Worm (Caenorhabditis elegans): ENCODE measurements around the gene Y45G5AM.4.
A peak's percentile ranks its signal among the peaks of the same experiment; 100 is the strongest.

Gene Y45G5AM.4

DNA sequence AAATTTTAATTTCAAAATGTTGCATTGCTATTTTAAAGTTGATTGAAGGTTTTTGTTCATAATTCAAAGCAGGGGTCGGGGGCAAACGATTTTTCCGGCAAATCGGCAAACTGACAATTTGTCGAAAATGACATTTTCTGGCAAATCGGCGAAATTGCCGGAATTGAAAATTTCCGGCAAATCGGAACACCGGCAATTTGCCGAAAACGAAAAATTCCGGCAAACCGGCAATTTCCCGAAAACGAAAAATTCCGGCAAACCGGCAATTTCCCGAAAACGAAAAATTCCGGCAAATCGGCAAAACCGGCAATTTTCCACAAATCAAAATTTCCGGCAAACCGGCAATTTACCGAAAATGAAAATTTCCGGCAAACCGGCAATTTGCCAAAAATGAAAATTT lies 27.2 kb downstream of the Y45G5AM.4 start:
- TF ChIP-seq tbx-2 (tag; optimal IDR thresholded peaks at IDR 0.05) (no peak), nhr-12 (tag; optimal IDR thresholded peaks at IDR 0.05) (no peak), fos-1 (tag; optimal IDR thresholded peaks at IDR 0.05) (no peak), nhr-77 (tag; optimal IDR thresholded peaks at IDR 0.05) (no peak), mdl-1 (tag; optimal IDR thresholded peaks at IDR 0.05) (no peak), ztf-4 (tag; optimal IDR thresholded peaks at IDR 0.05) (no peak), lin-39 (tag; optimal IDR thresholded peaks at IDR 0.05) (no peak), ceh-82 (tag; optimal IDR thresholded peaks at IDR 0.05) (no peak), pha-4 (tag; optimal IDR thresholded peaks at IDR 0.05) (no peak), elt-3 (tag; optimal IDR thresholded peaks at IDR 0.05) (no peak), egl-5 (tag; optimal IDR thresholded peaks at IDR 0.05) (no peak), nhr-76 (tag; optimal IDR thresholded peaks at IDR 0.05) (no peak), ceh-28 (tag; optimal IDR thresholded peaks at IDR 0.05) (no peak), nfya-1 (tag; optimal IDR thresholded peaks at IDR 0.05; ENCODE audit: insufficient read depth) (no peak), eor-1 (tag; optimal IDR thresholded peaks at IDR 0.05) (no peak)

DNA sequence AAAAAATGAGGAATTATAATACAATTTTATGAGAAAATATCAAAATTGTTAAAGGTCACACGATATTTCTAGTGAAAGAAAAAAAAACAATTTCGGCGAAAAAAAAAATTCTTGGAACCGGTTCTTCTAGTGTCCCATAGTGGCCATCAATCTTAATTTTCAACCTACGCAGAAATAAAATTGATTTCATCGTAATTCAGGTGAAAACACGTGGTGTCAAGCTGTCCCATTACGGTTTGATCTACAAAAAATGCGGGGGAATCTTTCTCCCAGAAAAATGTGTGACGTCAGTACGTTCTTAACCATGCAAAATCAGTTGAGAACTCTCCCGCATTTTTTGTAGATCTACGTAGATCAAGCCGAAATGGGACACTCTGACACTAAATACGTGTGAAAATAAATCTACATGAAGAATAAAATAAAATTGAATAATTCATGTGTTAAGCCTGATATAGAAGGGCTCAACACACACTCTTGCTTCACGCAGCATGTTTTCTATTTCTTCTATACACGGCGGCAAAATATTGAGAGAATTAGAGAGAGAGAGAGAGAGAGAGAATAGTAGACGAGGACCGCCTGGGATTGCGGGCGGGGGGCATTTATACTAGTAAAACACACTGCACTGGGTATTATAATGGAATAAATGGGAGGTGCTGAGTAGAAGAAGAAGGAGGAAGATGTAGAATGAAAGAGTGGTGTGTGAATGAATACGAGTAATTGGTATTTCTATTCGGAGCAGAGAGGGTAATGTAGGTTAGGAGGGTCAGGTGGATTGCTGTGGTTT lies 29.9 kb downstream of the Y45G5AM.4 start:
- TF ChIP-seq unc-62 (GFP tag; optimal IDR thresholded peaks at IDR 0.05) (no peak), hmg-11 (tag; optimal IDR thresholded peaks at IDR 0.05) (peak; percentile 62), aly-2 (tag; optimal IDR thresholded peaks at IDR 0.05) (no peak), ceh-9 (tag; optimal IDR thresholded peaks at IDR 0.05) (no peak), snpc-4 (tag; optimal IDR thresholded peaks at IDR 0.05) (no peak), nfya-1 (tag; optimal IDR thresholded peaks at IDR 0.05; ENCODE audit: insufficient read depth) (peak; percentile 11)

DNA sequence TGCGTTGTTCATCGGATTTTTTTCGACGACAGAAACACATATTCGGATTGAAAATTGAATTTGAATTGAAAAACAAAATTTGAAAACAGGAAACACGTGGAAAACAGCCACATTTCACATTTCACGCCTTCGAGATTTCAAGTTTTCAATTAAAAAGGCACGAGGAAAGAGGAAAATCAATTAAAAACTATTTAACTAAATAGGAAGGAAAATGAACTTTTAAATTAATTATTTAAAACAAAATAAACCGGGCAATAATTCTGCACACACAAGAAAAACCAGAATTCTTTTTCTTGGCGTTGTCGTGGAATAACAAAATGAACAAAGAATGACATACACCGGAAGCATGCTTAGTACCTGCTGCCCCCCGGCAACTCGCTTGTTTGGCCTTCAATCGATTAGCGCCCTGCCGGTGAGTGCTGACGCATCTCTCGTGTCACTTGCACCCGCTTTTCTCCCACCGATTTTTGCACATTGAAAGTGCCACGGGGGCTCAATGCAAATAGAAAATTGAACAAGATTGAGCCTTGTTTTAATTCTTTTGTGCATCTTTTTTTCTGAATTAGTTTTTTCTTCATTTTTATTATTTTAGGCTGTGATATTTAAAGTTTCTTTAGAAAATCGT lies 31.7 kb downstream of the Y45G5AM.4 start, which contains the start of gene Y45G5AM.9:
Gene Y45G5AM.9, minus strand, starts transcription at position 51 of the 625 bp plus-strand sequence.
- TF ChIP-seq eor-1 (tag; optimal IDR thresholded peaks at IDR 0.05) (no peak), egl-5 (tag; optimal IDR thresholded peaks at IDR 0.05) (peak; percentile 14), ztf-4 (tag; optimal IDR thresholded peaks at IDR 0.05) (no peak), nhr-43 (tag; optimal IDR thresholded peaks at IDR 0.05; ENCODE audit: poor library complexity, severe bottlenecking) (no peak), nhr-77 (tag; optimal IDR thresholded peaks at IDR 0.05) (no peak), jun-1 (tag; optimal IDR thresholded peaks at IDR 0.05) (peak; percentile 55), nhr-12 (tag; optimal IDR thresholded peaks at IDR 0.05) (no peak), nhr-67 (tag; optimal IDR thresholded peaks at IDR 0.05) (no peak), lin-15B (tag; optimal IDR thresholded peaks at IDR 0.05) (peak; percentile 78), zag-1 (tag; optimal IDR thresholded peaks at IDR 0.05) (no peak), R02D3.7 (tag; optimal IDR thresholded peaks at IDR 0.05) (peak; percentile 25), nfya-1 (tag; optimal IDR thresholded peaks at IDR 0.05; ENCODE audit: insufficient read depth) (peak; percentile 77), elt-3 (tag; optimal IDR thresholded peaks at IDR 0.05) (no peak), mdl-1 (tag; optimal IDR thresholded peaks at IDR 0.05) (no peak), fkh-2 (tag; optimal IDR thresholded peaks at IDR 0.05) (no peak), hmg-11 (tag; optimal IDR thresholded peaks at IDR 0.05) (peak; percentile 95), nhr-28 (tag; optimal IDR thresholded peaks at IDR 0.05) (no peak), snpc-4 (tag; optimal IDR thresholded peaks at IDR 0.05) (peak; percentile 83), fkh-10 (GFP tag; optimal IDR thresholded peaks at IDR 0.05) (peak; percentile 6), egl-27 (tag; optimal IDR thresholded peaks at IDR 0.05) (no peak), ceh-9 (tag; optimal IDR thresholded peaks at IDR 0.05) (no peak), nhr-11 (tag; optimal IDR thresholded peaks at IDR 0.05) (no peak), fos-1 (tag; optimal IDR thresholded peaks at IDR 0.05) (no peak), sea-2 (GFP tag; optimal IDR thresholded peaks at IDR 0.05) (no peak), lin-39 (tag; optimal IDR thresholded peaks at IDR 0.05) (peak; percentile 96), ceh-28 (tag; optimal IDR thresholded peaks at IDR 0.05) (peak; percentile 92), nhr-76 (tag; optimal IDR thresholded peaks at IDR 0.05) (no peak), ceh-16 (tag; optimal IDR thresholded peaks at IDR 0.05) (no peak), pha-4 (tag; optimal IDR thresholded peaks at IDR 0.05) (peak; percentile 85), tbx-2 (tag; optimal IDR thresholded peaks at IDR 0.05) (peak; percentile 74), lsy-12 (tag; optimal IDR thresholded peaks at IDR 0.05) (no peak), ZK546.5 (tag; optimal IDR thresholded peaks at IDR 0.05) (no peak), unc-62 (GFP tag; optimal IDR thresholded peaks at IDR 0.05) (no peak), aly-2 (tag; optimal IDR thresholded peaks at IDR 0.05) (no peak), ama-1 (optimal IDR thresholded peaks at IDR 0.05) (no peak), elt-2 (tag; optimal IDR thresholded peaks at IDR 0.05) (peak; percentile 42), pqm-1 (tag; optimal IDR thresholded peaks at IDR 0.05) (peak; percentile 27), nhr-25 (tag; optimal IDR thresholded peaks at IDR 0.05) (peak; percentile 74), unc-39 (tag; optimal IDR thresholded peaks at IDR 0.05) (no peak), daf-12 (tag; optimal IDR thresholded peaks at IDR 0.05) (no peak), ceh-82 (tag; optimal IDR thresholded peaks at IDR 0.05) (no peak), nhr-23 (tag; optimal IDR thresholded peaks at IDR 0.05) (peak; percentile 66), elt-1 (tag; optimal IDR thresholded peaks at IDR 0.05) (no peak), nhr-237 (tag; optimal IDR thresholded peaks at IDR 0.05) (no peak), skn-1 (tag; optimal IDR thresholded peaks at IDR 0.05) (peak; percentile 24)
